Fruit fly (Drosophila melanogaster) whole organism, embryonic: ENCODE results near the gene TRAM.
A peak's percentile ranks its signal among the peaks of the same experiment; 100 is the strongest.

ENCODE experiments used
- ATbp ChIP-seq: fragments of 200-800 bp; sonication (Bioruptor generic); optimal IDR thresholded peaks from 2 replicates; lab custom pipeline; 2017; ENCODE audit warnings: missing biosample characterization, mild to moderate bottlenecking, missing genetic modification characterization, missing genetic modification reagents
- Ada2b ChIP-seq: fragments of 200-800 bp; sonication (Bioruptor generic); IDR thresholded peaks from 2 replicates; pipeline ENCODE4 v1.3.6; 2022; ENCODE audit warnings: missing biosample characterization, missing genetic modification characterization
- Asciz ChIP-seq: fragments of 200-800 bp; sonication (Bioruptor generic); optimal IDR thresholded peaks from 2 replicates; lab custom pipeline; 2017; ENCODE audit warnings: missing biosample characterization, mild to moderate bottlenecking, missing genetic modification characterization, missing genetic modification reagents
- Atf3 ChIP-seq: fragments of 200-800 bp; sonication (Bioruptor generic); optimal IDR thresholded peaks from 3 replicates; lab custom pipeline; 2016; ENCODE audit warnings: missing biosample characterization, missing genetic modification characterization
- Atf6 ChIP-seq: fragments of 200-800 bp; sonication (Bioruptor generic); IDR thresholded peaks from 2 replicates; pipeline ENCODE4 v1.3.6; 2022; ENCODE audit warnings: missing biosample characterization, missing genetic modification characterization
- CG10274 ChIP-seq: fragments of 200-800 bp; sonication (Bioruptor generic); optimal IDR thresholded peaks from 3 replicates; lab custom pipeline; 2017; ENCODE audit warnings: missing biosample characterization, mild to moderate bottlenecking, missing genetic modification characterization
- CG10959 ChIP-seq: fragments of 200-800 bp; sonication (Bioruptor generic); IDR thresholded peaks from 2 replicates; pipeline ENCODE4 v1.3.6; 2022; ENCODE audit warnings: missing biosample characterization, missing genetic modification characterization
- CG12942 ChIP-seq: fragments of 200-800 bp; sonication (Bioruptor generic); optimal IDR thresholded peaks from 3 replicates; lab custom pipeline; 2016; ENCODE audit warnings: missing biosample characterization, missing genetic modification characterization
- CG1603 ChIP-seq: fragments of 200-800 bp; sonication (Bioruptor generic); optimal IDR thresholded peaks from 2 replicates; lab custom pipeline; 2019; ENCODE audit warnings: missing biosample characterization, mild to moderate bottlenecking, missing genetic modification characterization, moderate library complexity
- CG16815 ChIP-seq: fragments of 200-800 bp; sonication (Bioruptor generic); optimal IDR thresholded peaks from 3 replicates; lab custom pipeline; 2017; ENCODE audit warnings: missing biosample characterization, mild to moderate bottlenecking, missing genetic modification characterization
- CG17829 ChIP-seq: fragments of 200-800 bp; optimal IDR thresholded peaks from 2 replicates; lab custom pipeline; 2019; ENCODE audit warnings: missing biosample characterization, mild to moderate bottlenecking, missing genetic modification characterization, moderate library complexity
- CG30431 ChIP-seq: fragments of 200-800 bp; sonication (Bioruptor generic); optimal IDR thresholded peaks from 2 replicates; lab custom pipeline; 2017; ENCODE audit warnings: missing biosample characterization, missing genetic modification characterization
- CG4282 ChIP-seq: fragments of 200-800 bp; sonication (Bioruptor generic); optimal IDR thresholded peaks from 2 replicates; lab custom pipeline; 2016; ENCODE audit warnings: missing biosample characterization, missing genetic modification characterization
- CG6175 ChIP-seq: fragments of 200-800 bp; sonication (Bioruptor generic); IDR thresholded peaks from 3 replicates; pipeline ENCODE4 v1.3.6; 2022; ENCODE audit warnings: missing biosample characterization, missing genetic modification characterization
- CG7357 ChIP-seq: fragments of 200-800 bp; sonication (Bioruptor generic); IDR thresholded peaks from 3 replicates; pipeline ENCODE4 v1.3.6; 2022; ENCODE audit warnings: missing biosample characterization, missing genetic modification characterization
- CG8089 ChIP-seq: fragments of 200-800 bp; sonication (Bioruptor generic); optimal IDR thresholded peaks from 3 replicates; lab custom pipeline; 2016; ENCODE audit warnings: missing biosample characterization, missing genetic modification characterization
- CHES-1-like ChIP-seq: fragments of 200-800 bp; sonication (Bioruptor generic); optimal IDR thresholded peaks from 2 replicates; lab custom pipeline; 2016; ENCODE audit warnings: missing biosample characterization, missing genetic modification characterization
- CTCF ChIP-seq: fragments of 200-800 bp; sonication (Bioruptor generic); optimal IDR thresholded peaks from 2 replicates; lab custom pipeline; 2017; ENCODE audit warnings: missing biosample characterization, mild to moderate bottlenecking, missing genetic modification characterization, moderate library complexity
- CrebB ChIP-seq: fragments of 200-800 bp; sonication (Bioruptor generic); optimal IDR thresholded peaks from 3 replicates; lab custom pipeline; 2018; ENCODE audit warnings: missing biosample characterization, mild to moderate bottlenecking, missing genetic modification characterization
- Deaf1 ChIP-seq: fragments of 200-800 bp; optimal IDR thresholded peaks from 3 replicates; lab custom pipeline; 2019; ENCODE audit warnings: missing biosample characterization, mild to moderate bottlenecking, missing genetic modification characterization, moderate library complexity
- Dek ChIP-seq: fragments of 200-800 bp; sonication (Bioruptor generic); optimal IDR thresholded peaks from 3 replicates; lab custom pipeline; 2019; ENCODE audit warnings: missing biosample characterization, mild to moderate bottlenecking, missing genetic modification characterization, moderate library complexity
- Dp ChIP-seq: fragments of 200-800 bp; sonication (Bioruptor generic); optimal IDR thresholded peaks from 2 replicates; lab custom pipeline; 2018; ENCODE audit warnings: missing biosample characterization, mild to moderate bottlenecking, missing genetic modification characterization, moderate library complexity
- Gug ChIP-seq: fragments of 200-800 bp; sonication (Bioruptor generic); IDR thresholded peaks from 4 replicates; pipeline ENCODE4 v1.3.6; 2022; ENCODE audit warnings: missing biosample characterization, missing genetic modification characterization
- HLH3B ChIP-seq: fragments of 200-800 bp; sonication (Bioruptor generic); IDR thresholded peaks from 2 replicates; pipeline ENCODE4 v1.3.6; 2022; ENCODE audit warnings: missing biosample characterization, missing genetic modification characterization
- HLH4C ChIP-seq: fragments of 200-800 bp; sonication (Bioruptor generic); IDR thresholded peaks from 3 replicates; pipeline ENCODE4 v1.3.6; 2022; ENCODE audit warnings: missing biosample characterization, missing genetic modification characterization; ENCODE audit not compliant: partially characterized antibody
- Hey ChIP-seq: fragments of 200-800 bp; sonication (Bioruptor generic); optimal IDR thresholded peaks from 3 replicates; lab custom pipeline; 2018; ENCODE audit warnings: missing biosample characterization, mild to moderate bottlenecking, missing genetic modification characterization
- HmgD ChIP-seq: fragments of 200-800 bp; sonication (Bioruptor generic); optimal IDR thresholded peaks from 3 replicates; lab custom pipeline; 2016; ENCODE audit warnings: missing biosample characterization, missing genetic modification characterization
- Jarid2 ChIP-seq: fragments of 200-800 bp; sonication (Bioruptor generic); optimal IDR thresholded peaks from 3 replicates; lab custom pipeline; 2017; ENCODE audit warnings: mild to moderate bottlenecking, missing biosample characterization, missing genetic modification reagents, missing genetic modification characterization
- NC2α ChIP-seq: fragments of 200-800 bp; sonication (Bioruptor generic); optimal IDR thresholded peaks from 2 replicates; lab custom pipeline; 2016; ENCODE audit warnings: missing biosample characterization, missing genetic modification characterization
- YL-1 ChIP-seq: fragments of 200-800 bp; sonication (Bioruptor generic); optimal IDR thresholded peaks from 3 replicates; lab custom pipeline; 2017; ENCODE audit warnings: missing biosample characterization, mild to moderate bottlenecking, missing genetic modification characterization
- al ChIP-seq: fragments of 200-800 bp; sonication (Bioruptor generic); IDR thresholded peaks from 2 replicates; pipeline ENCODE4 v1.3.6; 2022; ENCODE audit warnings: missing biosample characterization, missing genetic modification characterization
- ftz-f1 ChIP-seq: fragments of 200-800 bp; sonication (Bioruptor generic); optimal IDR thresholded peaks from 2 replicates; lab custom pipeline; 2016; ENCODE audit warnings: missing biosample characterization, missing genetic modification characterization
- grau ChIP-seq: fragments of 200-800 bp; optimal IDR thresholded peaks from 3 replicates; lab custom pipeline; 2019; ENCODE audit warnings: missing biosample characterization, mild to moderate bottlenecking, missing genetic modification characterization, moderate library complexity
- her ChIP-seq: fragments of 200-800 bp; sonication (Bioruptor generic); optimal IDR thresholded peaks from 2 replicates; lab custom pipeline; 2016; ENCODE audit warnings: missing biosample characterization, missing genetic modification characterization
- hkb ChIP-seq, 2 experiments: fragments of 200-800 bp in 1 of 2; fragments of >200 bp in 1 of 2; sonication (Bioruptor generic) in 1 of 2; IDR thresholded peaks in 1 of 2; optimal IDR thresholded peaks in 1 of 2; 2 replicates each; pipeline versions ENCODE4 v1.3.6 to Lab custom; 2017 to 2022; ENCODE audit warnings: missing biosample characterization in 1 of 2, missing genetic modification characterization in 1 of 2
- kay ChIP-seq: fragments of 200-800 bp; sonication (Bioruptor generic); optimal IDR thresholded peaks from 2 replicates; lab custom pipeline; 2016; ENCODE audit warnings: missing biosample characterization, missing genetic modification characterization
- ken ChIP-seq: fragments of 200-800 bp; sonication (Bioruptor generic); IDR thresholded peaks from 3 replicates; pipeline ENCODE4 v1.3.6; 2022; ENCODE audit warnings: missing biosample characterization, missing genetic modification characterization
- lmd ChIP-seq: fragments of 200-800 bp; sonication (Bioruptor generic); IDR thresholded peaks from 2 replicates; pipeline ENCODE4 v1.3.6; 2022; ENCODE audit warnings: missing biosample characterization, missing genetic modification characterization
- lov ChIP-seq, 2 experiments: fragments of 200-800 bp in 1 of 2; fragments of >200 bp in 1 of 2; sonication (Bioruptor generic) in 1 of 2; IDR thresholded peaks in 1 of 2; optimal IDR thresholded peaks in 1 of 2; 2 replicates in 1 of 2; 3 replicates in 1 of 2; pipeline versions ENCODE4 v1.3.6 to Lab custom; 2017 to 2022; ENCODE audit warnings: missing biosample characterization in 1 of 2, missing genetic modification characterization in 1 of 2
- pum ChIP-seq: fragments of 200-800 bp; sonication (Bioruptor generic); optimal IDR thresholded peaks from 2 replicates; lab custom pipeline; 2016; ENCODE audit warnings: missing biosample characterization, missing genetic modification characterization
- pzg ChIP-seq: fragments of 200-800 bp; sonication (Bioruptor generic); optimal IDR thresholded peaks from 3 replicates; lab custom pipeline; 2018; ENCODE audit warnings: missing biosample characterization, mild to moderate bottlenecking, missing genetic modification characterization, moderate library complexity
- ro ChIP-seq: fragments of 200-800 bp; sonication (Bioruptor generic); IDR thresholded peaks from 2 replicates; pipeline ENCODE4 v1.3.6; 2022; ENCODE audit warnings: missing biosample characterization, missing genetic modification characterization
- run ChIP-seq: fragments of 200-800 bp; sonication (Bioruptor generic); optimal IDR thresholded peaks from 3 replicates; lab custom pipeline; 2018; ENCODE audit warnings: missing biosample characterization, mild to moderate bottlenecking, missing genetic modification characterization
- salm ChIP-seq: fragments of 200-800 bp; sonication (Bioruptor generic); optimal IDR thresholded peaks from 2 replicates; lab custom pipeline; 2018; ENCODE audit warnings: missing biosample characterization, mild to moderate bottlenecking, missing genetic modification characterization
- sr ChIP-seq: fragments of 200-800 bp; sonication (Bioruptor generic); IDR thresholded peaks from 3 replicates; pipeline ENCODE4 v1.3.6; 2022; ENCODE audit warnings: missing biosample characterization, missing genetic modification characterization
- ssp ChIP-seq: fragments of 200-800 bp; sonication (Bioruptor generic); IDR thresholded peaks from 2 replicates; pipeline ENCODE4 v1.3.6; 2022; ENCODE audit warnings: missing biosample characterization, missing genetic modification characterization
- tio ChIP-seq: fragments of 200-800 bp; sonication (Bioruptor generic); optimal IDR thresholded peaks from 2 replicates; lab custom pipeline; 2017; ENCODE audit warnings: missing biosample characterization, missing genetic modification characterization, inconsistent platforms
- tll ChIP-seq, 2 experiments: fragments of 200-800 bp in 1 of 2; fragments of >200 bp in 1 of 2; sonication (Bioruptor generic) in 1 of 2; optimal IDR thresholded peaks; 2 replicates each; lab custom pipeline; 2017 to 2019; ENCODE audit warnings: missing biosample characterization in 2 of 2, missing genetic modification characterization in 2 of 2, mild to moderate bottlenecking in 1 of 2, moderate library complexity in 1 of 2
- wek ChIP-seq: fragments of 200-800 bp; sonication (Bioruptor generic); optimal IDR thresholded peaks from 3 replicates; lab custom pipeline; 2018; ENCODE audit warnings: missing biosample characterization, mild to moderate bottlenecking, missing genetic modification characterization, moderate library complexity
- zen2 ChIP-seq: fragments of 200-800 bp; sonication (Bioruptor generic); IDR thresholded peaks from 3 replicates; pipeline ENCODE4 v1.3.6; 2022; ENCODE audit warnings: missing biosample characterization, missing genetic modification characterization; ENCODE audit not compliant: partially characterized antibody
- zfh1 ChIP-seq: fragments of 200-800 bp; sonication (Bioruptor generic); IDR thresholded peaks from 3 replicates; pipeline ENCODE4 v1.3.6; 2022; ENCODE audit warnings: missing biosample characterization, missing genetic modification characterization

TRAM gene

DNA sequence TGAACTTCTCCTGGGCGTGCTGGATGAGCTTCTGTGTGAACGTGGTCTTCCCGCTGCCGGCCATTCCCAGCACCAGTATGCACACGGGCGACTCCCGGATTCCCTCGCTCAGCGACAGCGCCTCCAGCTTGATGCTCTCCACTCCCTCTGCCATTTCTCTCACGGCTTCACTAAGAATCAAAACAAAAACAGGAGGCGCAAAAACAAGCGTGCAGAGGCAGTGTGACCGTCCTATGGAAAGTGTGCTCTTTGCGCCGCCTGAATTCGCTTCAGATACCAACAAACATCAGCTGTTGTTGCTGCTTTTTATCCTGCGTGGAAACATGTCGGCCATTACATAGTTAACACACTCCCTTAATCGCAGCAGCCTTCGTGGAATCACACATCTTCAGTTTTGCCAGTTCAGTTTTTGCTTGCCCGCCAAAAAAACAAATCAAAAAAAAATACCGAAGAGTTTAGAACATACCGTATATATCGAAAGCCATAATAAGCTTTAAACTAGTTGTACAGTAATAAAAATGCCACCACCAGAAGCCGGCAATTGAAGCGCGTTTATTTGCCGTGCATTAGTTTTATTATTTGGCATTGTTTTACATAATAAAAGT is 5.7 kb downstream of the TRAM start, which contains the start of the genes CG3704 and mus81 (continued):
- TF ChIP-seq zfh1 (GFP tag; lab: Robert Waterston, UW): no peak
- TF ChIP-seq grau: peak; percentile 11
- TF ChIP-seq CHES-1-like (GFP tag; lab: Kevin White, UChicago): no peak
- no peak for TF ChIP-seq CG12942 (GFP tag; lab: Kevin White, UChicago)
- 0 out of 3 replicates have a peak, but pooled peaks have one; percentile 29 for TF ChIP-seq HLH4C
- no peak for TF ChIP-seq Deaf1
- no peak for TF ChIP-seq CG17829
- TF ChIP-seq kay (GFP tag; lab: Kevin White, UChicago): no peak
- no peak for TF ChIP-seq tll (GFP tag; optimal IDR thresholded peaks at IDR 0.05; lab: Kevin White, UChicago)
- TF ChIP-seq CG4282: no peak
- no peak for TF ChIP-seq salm
- TF ChIP-seq hkb (optimal IDR thresholded peaks at IDR 0.05; lab: Kevin White, UChicago): peak; percentile 36
- no peak for TF ChIP-seq hkb (GFP tag; IDR thresholded peaks at IDR 0.05; lab: Robert Waterston, UW)
- TF ChIP-seq lov (optimal IDR thresholded peaks at IDR 0.05; lab: Kevin White, UChicago): no peak
- TF ChIP-seq lov (GFP tag; IDR thresholded peaks at IDR 0.05; lab: Robert Waterston, UW): no peak
- no peak for TF ChIP-seq CG30431
- TF ChIP-seq ATbp (GFP tag; lab: Kevin White, UChicago): no peak
- TF ChIP-seq Hey (tag; lab: Kevin White, UChicago): no peak
- no peak for TF ChIP-seq NC2α (GFP tag; lab: Kevin White, UChicago)
- TF ChIP-seq zen2 (GFP tag; lab: Robert Waterston, UW): no peak; the same call in 2 of the 3 replicates
- no peak for TF ChIP-seq CG16815 (GFP tag; lab: Kevin White, UChicago)
- peak; percentile 26 for TF ChIP-seq CTCF (GFP tag; lab: Kevin White, UChicago)
- TF ChIP-seq ro (GFP tag; lab: Robert Waterston, UW): no peak
- no peak for TF ChIP-seq CG10274 (GFP tag; lab: Kevin White, UChicago)
- no peak for TF ChIP-seq tio (GFP tag; lab: Kevin White, UChicago)
- TF ChIP-seq sr: no peak
- peak; percentile 29 for TF ChIP-seq CG1603 (tag; lab: Kevin White, UChicago)
- peak; percentile 62 for TF ChIP-seq pzg
- TF ChIP-seq Atf3 (GFP tag; lab: Kevin White, UChicago): no peak
- no peak for TF ChIP-seq run
- TF ChIP-seq Jarid2 (GFP tag; lab: Kevin White, UChicago): no peak
- no peak for TF ChIP-seq CG7357 (GFP tag; lab: Robert Waterston, UW)
- TF ChIP-seq HmgD (GFP tag; lab: Kevin White, UChicago): no peak
- TF ChIP-seq ftz-f1 (GFP tag; lab: Kevin White, UChicago): no peak
- TF ChIP-seq wek (GFP tag; lab: Kevin White, UChicago): no peak
- TF ChIP-seq CG8089 (GFP tag; lab: Kevin White, UChicago): no peak
- TF ChIP-seq Gug (GFP tag; lab: Robert Waterston, UW): no peak
- no peak for TF ChIP-seq pum (GFP tag; lab: Kevin White, UChicago)
- peak; percentile 39; the same call in 1 of the 2 replicates for TF ChIP-seq ssp (GFP tag; lab: Robert Waterston, UW)
- no peak for TF ChIP-seq CrebB
- TF ChIP-seq HLH3B (GFP tag; lab: Robert Waterston, UW): no peak
- TF ChIP-seq Ada2b (GFP tag; lab: Robert Waterston, UW): no peak
- TF ChIP-seq Atf6 (GFP tag; lab: Robert Waterston, UW): no peak
- TF ChIP-seq al (GFP tag; lab: Robert Waterston, UW): no peak
- no peak for TF ChIP-seq ken (GFP tag; lab: Robert Waterston, UW)
- no peak for TF ChIP-seq CG10959
- TF ChIP-seq lmd (GFP tag; lab: Robert Waterston, UW): no peak
- TF ChIP-seq her: peak; percentile 36
- TF ChIP-seq CG6175 (GFP tag; lab: Robert Waterston, UW): no peak
- TF ChIP-seq Dp (GFP tag; lab: Kevin White, UChicago): peak; percentile 75
- TF ChIP-seq Asciz (GFP tag; lab: Kevin White, UChicago): no peak
- peak; percentile 44 for TF ChIP-seq YL-1 (GFP tag; lab: Kevin White, UChicago)
- no peak for TF ChIP-seq Dek
